Worm (Caenorhabditis elegans) whole organism, L2 larva: Measurements from ENCODE around the gene spe-45.
A peak's percentile ranks its signal among the peaks of the same experiment; 100 is the strongest.

ENCODE experiments used
- C34F6.9 ChIP-seq: fragments of 150-350 bp; optimal IDR thresholded peaks from 2 replicates; lab custom pipeline; 2014; ENCODE audit warnings: missing biosample characterization, missing genetic modification characterization
- F13H6.1 ChIP-seq: sonication (generic microtip); optimal IDR thresholded peaks from 2 replicates; lab custom pipeline; 2016; ENCODE audit warnings: missing genetic modification characterization, missing compliant biosample characterization
- R02D3.7 ChIP-seq: fragments of 150-350 bp; optimal IDR thresholded peaks from 2 replicates; lab custom pipeline; 2014; ENCODE audit warnings: missing biosample characterization, missing genetic modification characterization
- Y55F3AM.14 ChIP-seq: fragments of 200-800 bp; sonication (Bioruptor generic); optimal IDR thresholded peaks from 2 replicates; lab custom pipeline; 2018; ENCODE audit warnings: mild to moderate bottlenecking, missing genetic modification characterization, missing compliant biosample characterization
- ZK546.5 ChIP-seq: sonication (generic microtip); optimal IDR thresholded peaks from 2 replicates; lab custom pipeline; 2017; ENCODE audit warnings: missing biosample characterization, missing genetic modification characterization
- alr-1 ChIP-seq: fragments of 150-350 bp; optimal IDR thresholded peaks from 2 replicates; lab custom pipeline; 2014; ENCODE audit warnings: missing biosample characterization, missing genetic modification characterization
- aly-2 ChIP-seq: fragments of 150-350 bp; optimal IDR thresholded peaks from 2 replicates; lab custom pipeline; 2014; ENCODE audit warnings: missing biosample characterization, missing genetic modification characterization
- ama-1 ChIP-seq: fragments of 150-350 bp; optimal IDR thresholded peaks from 2 replicates; lab custom pipeline; 2018; ENCODE audit warnings: inconsistent platforms
- blmp-1 ChIP-seq: sonication (generic microtip); optimal IDR thresholded peaks from 2 replicates; lab custom pipeline; 2017; ENCODE audit warnings: missing genetic modification characterization, mild to moderate bottlenecking, missing compliant biosample characterization, antibody characterized with exemption, moderate library complexity; ENCODE audit not compliant: insufficient read depth
- ceh-16 ChIP-seq: fragments of 150-350 bp; optimal IDR thresholded peaks from 2 replicates; lab custom pipeline; 2014; ENCODE audit warnings: missing biosample characterization, missing genetic modification characterization
- ceh-82 ChIP-seq: fragments of 150-350 bp; optimal IDR thresholded peaks from 2 replicates; lab custom pipeline; 2014; ENCODE audit warnings: missing biosample characterization, missing genetic modification characterization
- crh-2 ChIP-seq: sonication (generic microtip); optimal IDR thresholded peaks from 2 replicates; lab custom pipeline; 2017; ENCODE audit warnings: missing biosample characterization, missing genetic modification characterization
- dmd-4 ChIP-seq: sonication (generic microtip); optimal IDR thresholded peaks from 2 replicates; lab custom pipeline; 2017; ENCODE audit warnings: missing biosample characterization, missing genetic modification characterization
- egl-27 ChIP-seq: sonication (generic microtip); optimal IDR thresholded peaks from 3 replicates; lab custom pipeline; 2017; ENCODE audit warnings: missing biosample characterization, missing genetic modification reagents, missing genetic modification characterization
- elt-1 ChIP-seq: fragments of 150-350 bp; optimal IDR thresholded peaks from 2 replicates; lab custom pipeline; 2014; ENCODE audit warnings: missing biosample characterization, missing genetic modification characterization
- elt-3 ChIP-seq: sonication (generic microtip); optimal IDR thresholded peaks from 2 replicates; lab custom pipeline; 2017; ENCODE audit warnings: missing biosample characterization, missing genetic modification characterization
- fos-1 ChIP-seq: fragments of 150-350 bp; optimal IDR thresholded peaks from 2 replicates; lab custom pipeline; 2014; ENCODE audit warnings: missing biosample characterization, missing genetic modification characterization
- gmeb-1 ChIP-seq: fragments of 150-350 bp; optimal IDR thresholded peaks from 2 replicates; lab custom pipeline; 2014; ENCODE audit warnings: missing biosample characterization, missing genetic modification characterization
- lin-11 ChIP-seq: fragments of 150-350 bp; sonication (generic microtip); optimal IDR thresholded peaks from 2 replicates; lab custom pipeline; 2014; ENCODE audit warnings: missing biosample characterization, missing genetic modification characterization, inconsistent platforms, mixed read lengths
- lin-13 ChIP-seq: fragments of 150-350 bp; optimal IDR thresholded peaks from 2 replicates; lab custom pipeline; 2014; ENCODE audit warnings: missing biosample characterization, missing genetic modification reagents, missing genetic modification characterization
- lin-39 ChIP-seq: fragments of 150-350 bp; optimal IDR thresholded peaks from 2 replicates; lab custom pipeline; 2014; ENCODE audit warnings: missing biosample characterization, missing genetic modification reagents, missing genetic modification characterization
- lsy-2 ChIP-seq, 2 experiments: fragments of 150-350 bp in 1 of 2; sonication (generic microtip) in 1 of 2; optimal IDR thresholded peaks; 2 replicates each; lab custom pipeline; 2014 to 2017; ENCODE audit warnings: missing biosample characterization in 2 of 2, missing genetic modification characterization in 2 of 2
- mab-5 ChIP-seq: fragments of 150-350 bp; optimal IDR thresholded peaks from 2 replicates; lab custom pipeline; 2014; ENCODE audit warnings: missing biosample characterization, missing genetic modification characterization
- mbf-1 ChIP-seq: sonication (generic microtip); optimal IDR thresholded peaks from 2 replicates; lab custom pipeline; 2017; ENCODE audit warnings: missing biosample characterization, missing genetic modification characterization
- mdl-1 ChIP-seq, 2 experiments: fragments of 150-350 bp in 1 of 2; sonication (generic microtip) in 1 of 2; optimal IDR thresholded peaks; 2 replicates each; lab custom pipeline; 2017; ENCODE audit warnings: missing biosample characterization in 2 of 2, missing genetic modification characterization in 2 of 2
- nhr-10 ChIP-seq: sonication (generic microtip); optimal IDR thresholded peaks from 2 replicates; lab custom pipeline; 2017; ENCODE audit warnings: missing biosample characterization, missing genetic modification characterization
- nhr-11 ChIP-seq: fragments of 150-350 bp; optimal IDR thresholded peaks from 2 replicates; lab custom pipeline; 2014; ENCODE audit warnings: missing biosample characterization, missing genetic modification characterization
- nhr-12 ChIP-seq: fragments of 150-350 bp; optimal IDR thresholded peaks from 2 replicates; lab custom pipeline; 2014; ENCODE audit warnings: missing biosample characterization, missing genetic modification characterization
- nhr-129 ChIP-seq: fragments of 150-350 bp; optimal IDR thresholded peaks from 2 replicates; lab custom pipeline; 2014; ENCODE audit warnings: missing biosample characterization, missing genetic modification characterization
- nhr-21 ChIP-seq: fragments of 150-350 bp; optimal IDR thresholded peaks from 2 replicates; lab custom pipeline; 2014; ENCODE audit warnings: missing biosample characterization, missing genetic modification characterization
- nhr-23 ChIP-seq: fragments of 150-350 bp; optimal IDR thresholded peaks from 2 replicates; lab custom pipeline; 2014; ENCODE audit warnings: missing biosample characterization, missing genetic modification reagents, missing genetic modification characterization
- nhr-237 ChIP-seq: fragments of 150-350 bp; optimal IDR thresholded peaks from 2 replicates; lab custom pipeline; 2014; ENCODE audit warnings: missing biosample characterization, missing genetic modification characterization
- nhr-25 ChIP-seq: fragments of 150-350 bp; sonication (generic microtip); optimal IDR thresholded peaks from 3 replicates; lab custom pipeline; 2014; ENCODE audit warnings: missing biosample characterization, missing genetic modification characterization
- nhr-6 ChIP-seq: fragments of 150-350 bp; optimal IDR thresholded peaks from 2 replicates; lab custom pipeline; 2014; ENCODE audit warnings: missing biosample characterization, missing genetic modification characterization
- nhr-77 ChIP-seq: fragments of 150-350 bp; optimal IDR thresholded peaks from 2 replicates; lab custom pipeline; 2014; ENCODE audit warnings: missing biosample characterization, missing genetic modification characterization
- peb-1 ChIP-seq: fragments of 150-350 bp; optimal IDR thresholded peaks from 2 replicates; lab custom pipeline; 2014; ENCODE audit warnings: missing biosample characterization, missing genetic modification characterization
- sem-4 ChIP-seq: fragments of 150-350 bp; optimal IDR thresholded peaks from 2 replicates; lab custom pipeline; 2014; ENCODE audit warnings: missing biosample characterization, missing genetic modification reagents, missing genetic modification characterization
- skn-1 ChIP-seq: sonication (generic microtip); optimal IDR thresholded peaks from 2 replicates; lab custom pipeline; 2017; ENCODE audit warnings: missing biosample characterization, missing genetic modification characterization
- sma-3 ChIP-seq: sonication (generic microtip); optimal IDR thresholded peaks from 2 replicates; lab custom pipeline; 2016; ENCODE audit warnings: missing genetic modification reagents, missing genetic modification characterization, missing compliant biosample characterization
- sma-9 ChIP-seq, 2 experiments: fragments of 150-350 bp in 1 of 2; sonication (generic microtip) in 1 of 2; optimal IDR thresholded peaks; 2 replicates each; lab custom pipeline; 2014 to 2016; ENCODE audit warnings: missing genetic modification characterization in 2 of 2, mild to moderate bottlenecking in 1 of 2, missing biosample characterization in 1 of 2, missing compliant biosample characterization in 1 of 2, missing genetic modification reagents in 1 of 2, moderate library complexity in 1 of 2
- snpc-4 ChIP-seq: fragments of 150-350 bp; optimal IDR thresholded peaks from 2 replicates; lab custom pipeline; 2014; ENCODE audit warnings: missing biosample characterization, missing genetic modification characterization
- unc-39 ChIP-seq: fragments of 150-350 bp; optimal IDR thresholded peaks from 2 replicates; lab custom pipeline; 2014; ENCODE audit warnings: missing biosample characterization, missing genetic modification characterization
- unc-55 ChIP-seq: fragments of 150-350 bp; sonication (generic microtip); optimal IDR thresholded peaks from 3 replicates; lab custom pipeline; 2014; ENCODE audit warnings: missing biosample characterization, missing genetic modification reagents, missing genetic modification characterization
- unc-62 ChIP-seq: fragments of 150-350 bp; optimal IDR thresholded peaks from 2 replicates; lab custom pipeline; 2014; ENCODE audit warnings: missing biosample characterization, missing genetic modification reagents, missing genetic modification characterization
- zag-1 ChIP-seq: fragments of 150-350 bp; optimal IDR thresholded peaks from 2 replicates; lab custom pipeline; 2014; ENCODE audit warnings: missing biosample characterization, missing genetic modification characterization
- ztf-1 ChIP-seq: fragments of 200-800 bp; sonication (Bioruptor generic); conservative IDR thresholded peaks from 2 replicates; pipeline ENCODE4 v1.3.6; 2022; ENCODE audit warnings: missing genetic modification characterization, missing compliant biosample characterization
- ztf-11 ChIP-seq: sonication (generic microtip); optimal IDR thresholded peaks from 2 replicates; lab custom pipeline; 2017; ENCODE audit warnings: missing biosample characterization, missing genetic modification characterization
- ztf-4 ChIP-seq: fragments of 150-350 bp; optimal IDR thresholded peaks from 2 replicates; lab custom pipeline; 2014; ENCODE audit warnings: missing biosample characterization, missing genetic modification characterization

Gene spe-45

DNA sequence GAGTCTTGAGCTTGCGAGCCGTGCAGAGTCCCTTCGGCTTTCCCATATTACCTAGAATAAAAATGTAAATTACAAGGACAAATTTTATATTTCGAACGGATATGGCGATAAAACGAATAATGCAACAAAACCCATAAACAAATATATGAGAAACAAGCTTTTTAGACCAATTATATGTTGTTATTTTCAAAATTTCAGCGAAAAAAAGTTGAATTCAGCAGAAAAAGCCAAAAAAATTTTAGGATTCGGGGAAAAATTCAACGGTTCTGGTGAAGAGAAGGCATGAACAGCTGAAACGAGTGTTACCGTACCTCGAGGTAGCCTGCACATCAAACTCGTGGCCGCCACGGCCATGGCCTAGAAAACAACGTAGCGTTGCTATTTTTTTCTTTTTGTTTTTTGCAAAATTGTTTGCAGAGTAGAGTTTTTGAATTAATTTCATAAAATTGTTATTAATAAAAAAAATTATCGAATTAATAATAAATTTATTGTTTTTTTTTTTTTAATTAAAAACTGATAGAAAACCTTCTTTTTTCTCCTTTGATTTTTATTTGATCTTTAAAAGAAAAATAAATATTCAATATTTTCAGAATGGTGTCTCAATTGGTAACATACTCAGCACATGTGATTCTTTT is 1.2 kb upstream of the spe-45 start, which contains the start of the genes rps-23 and dpm-3:
TSS of gene rps-23 (minus strand) at position 51 of the 635 bp plus-strand sequence.
TSS of gene dpm-3 (plus strand) at position 585 of the 635 bp plus-strand sequence.
- peak; percentile 33 to 49 for TF ChIP-seq mdl-1 (tag; optimal IDR thresholded peaks at IDR 0.05; lab: Kevin White, UChicago)
- TF ChIP-seq lin-39 (tag; lab: Kevin White, UChicago) = no peak
- TF ChIP-seq unc-55 (GFP tag; lab: Kevin White, UChicago) = peak; percentile 98
- peak; percentile 96 for TF ChIP-seq C34F6.9 (tag; lab: Kevin White, UChicago)
- TF ChIP-seq nhr-6 (tag; lab: Kevin White, UChicago) = peak; percentile 76
- TF ChIP-seq egl-27 (tag; lab: Kevin White, UChicago) = peak; percentile 73
- no peak for TF ChIP-seq unc-62 (GFP tag; lab: Kevin White, UChicago)
- no peak for TF ChIP-seq nhr-23 (tag; lab: Kevin White, UChicago)
- TF ChIP-seq ama-1 (lab: Kevin White, UChicago) = peak; percentile 25
- peak; percentile 50 for TF ChIP-seq nhr-77 (tag; lab: Kevin White, UChicago)
- TF ChIP-seq unc-39 (tag; lab: Kevin White, UChicago) = no peak
- no peak for TF ChIP-seq dmd-4 (tag; lab: Kevin White, UChicago)
- TF ChIP-seq nhr-11 (tag; lab: Kevin White, UChicago) = peak; percentile 11
- TF ChIP-seq blmp-1 (tag; lab: Kevin White, UChicago) = peak; percentile 75
- TF ChIP-seq lin-11 = peak; percentile 97
- TF ChIP-seq elt-1 = no peak
- no peak for TF ChIP-seq elt-3 (tag; lab: Kevin White, UChicago)
- TF ChIP-seq lin-13 (GFP tag; lab: Kevin White, UChicago) = peak; percentile 96
- TF ChIP-seq mbf-1 (tag; lab: Kevin White, UChicago) = no peak
- TF ChIP-seq fos-1 (tag; lab: Kevin White, UChicago) = peak; percentile 81
- peak; percentile 75 for TF ChIP-seq skn-1 (tag; lab: Kevin White, UChicago)
- TF ChIP-seq sma-3 (GFP tag; lab: Kevin White, UChicago) = peak; percentile 95
- TF ChIP-seq sma-9 (GFP tag; optimal IDR thresholded peaks at IDR 0.05; lab: Kevin White, UChicago) = peak; percentile 93
- TF ChIP-seq sma-9 (tag; optimal IDR thresholded peaks at IDR 0.05; lab: Kevin White, UChicago) = no peak
- peak; percentile 86 for TF ChIP-seq ztf-4
- peak; percentile 89 for TF ChIP-seq F13H6.1 (tag; lab: Kevin White, UChicago)
- peak; percentile 88 for TF ChIP-seq sem-4
- peak; percentile 79 for TF ChIP-seq snpc-4 (tag; lab: Kevin White, UChicago)
- peak; percentile 73 for TF ChIP-seq Y55F3AM.14 (GFP tag; lab: Kevin White, UChicago)
- peak; percentile 8 for TF ChIP-seq ceh-16
- TF ChIP-seq gmeb-1 (tag; lab: Kevin White, UChicago) = peak; percentile 92
- TF ChIP-seq nhr-237 (tag; lab: Kevin White, UChicago) = peak; percentile 62
- peak; percentile 88 for TF ChIP-seq nhr-21 (tag; lab: Kevin White, UChicago)
- peak; percentile 99 to 100 for TF ChIP-seq lsy-2 (tag; optimal IDR thresholded peaks at IDR 0.05; lab: Kevin White, UChicago)
- TF ChIP-seq alr-1 (tag; lab: Kevin White, UChicago) = no peak
- no peak for TF ChIP-seq ztf-11 (tag; lab: Kevin White, UChicago)
- peak; percentile 61 for TF ChIP-seq zag-1 (tag; lab: Kevin White, UChicago)
- TF ChIP-seq nhr-129 = peak; percentile 99
- TF ChIP-seq R02D3.7 (tag; lab: Kevin White, UChicago) = peak; percentile 51
- TF ChIP-seq ZK546.5 (tag; lab: Kevin White, UChicago) = peak; percentile 98
- TF ChIP-seq nhr-10 (tag; lab: Kevin White, UChicago) = no peak
- TF ChIP-seq crh-2 (tag; lab: Kevin White, UChicago) = peak; percentile 96
- peak; percentile 90 for TF ChIP-seq ceh-82 (tag; lab: Kevin White, UChicago)
- TF ChIP-seq mab-5 (tag; lab: Kevin White, UChicago) = peak; percentile 80
- TF ChIP-seq peb-1 (tag; lab: Kevin White, UChicago) = no peak
- TF ChIP-seq ztf-1 (GFP tag; lab: Robert Waterston, UW) = no peak
- TF ChIP-seq aly-2 (tag; lab: Kevin White, UChicago) = no peak
- no peak for TF ChIP-seq nhr-12 (tag; lab: Kevin White, UChicago)
- peak; percentile 93 for TF ChIP-seq nhr-25 (tag; lab: Kevin White, UChicago)
